Worm (Caenorhabditis elegans): Measurements from ENCODE around the gene nol-6.

ce11 chrII:1475328-1475727 lies 38.0 kb upstream of the nol-6 start:
- TF ChIP-seq snpc-4 (tag; optimal IDR thresholded peaks at IDR 0.05) (no peak), drap-1 (GFP tag; optimal IDR thresholded peaks at IDR 0.05) (no peak)

Data from whole organism, mixed stage, embryonic.